Fruit fly (Drosophila melanogaster) whole organism, prepupa: ENCODE results near the gene CG15923.

Experiments
- Blimp-1 ChIP-seq: fragments of 200-800 bp; sonication (Bioruptor generic); optimal IDR thresholded peaks from 3 replicates; lab custom pipeline; 2017; ENCODE audit warnings: missing biosample characterization, missing genetic modification characterization, mild to moderate bottlenecking, moderate library complexity, missing genetic modification reagents
- CG16779 ChIP-seq: fragments of 200-800 bp; sonication (Bioruptor generic); optimal IDR thresholded peaks from 3 replicates; lab custom pipeline; 2017; ENCODE audit warnings: missing biosample characterization, mild to moderate bottlenecking, missing genetic modification characterization
- CG8319 ChIP-seq: fragments of 200-800 bp; sonication (Bioruptor generic); optimal IDR thresholded peaks from 3 replicates; lab custom pipeline; 2016; ENCODE audit warnings: missing biosample characterization, missing genetic modification characterization
- Sox14 ChIP-seq: fragments of 200-800 bp; sonication (Bioruptor generic); optimal IDR thresholded peaks from 3 replicates; lab custom pipeline; 2016; ENCODE audit warnings: missing biosample characterization, missing genetic modification characterization

dm6 chr3R:20594194-20595144, 22.2 kb downstream of the CG15923 start:
- TF ChIP-seq CG8319 (peak; percentile 59), Sox14 (GFP tag; lab: Kevin White, UChicago) (peak; percentile 78), Blimp-1 (GFP tag; lab: Kevin White, UChicago) (peak; percentile 90), CG16779 (tag; lab: Kevin White, UChicago) (peak; percentile 89)
